Fruit fly (Drosophila melanogaster) whole organism, embryonic: ENCODE data around the gene Sc2.
A peak's percentile ranks its signal among the peaks of the same experiment; 100 is the strongest.

Experiments
- Ada2b ChIP-seq: fragments of 200-800 bp; sonication (Bioruptor generic); IDR thresholded peaks from 2 replicates; pipeline ENCODE4 v1.3.6; 2022; ENCODE audit warnings: missing biosample characterization, missing genetic modification characterization
- Bteb2 ChIP-seq: fragments of 200-800 bp; sonication (Bioruptor generic); optimal IDR thresholded peaks from 2 replicates; lab custom pipeline; 2016; ENCODE audit warnings: missing biosample characterization, missing genetic modification characterization
- CG1024 ChIP-seq: fragments of 200-800 bp; sonication (Bioruptor generic); IDR thresholded peaks from 2 replicates; pipeline ENCODE4 v1.3.6; 2022; ENCODE audit warnings: missing biosample characterization, missing genetic modification characterization
- CG10267 ChIP-seq: fragments of 200-800 bp; sonication (Bioruptor generic); optimal IDR thresholded peaks from 2 replicates; lab custom pipeline; 2018; ENCODE audit warnings: missing biosample characterization, mild to moderate bottlenecking, missing genetic modification characterization, moderate library complexity
- CG10462 ChIP-seq: fragments of 200-800 bp; sonication (Bioruptor generic); optimal IDR thresholded peaks from 2 replicates; lab custom pipeline; 2016; ENCODE audit warnings: missing biosample characterization, missing genetic modification characterization
- CG11696 ChIP-seq: fragments of 200-800 bp; sonication (Bioruptor generic); IDR thresholded peaks from 2 replicates; pipeline ENCODE4 v1.3.6; 2022; ENCODE audit warnings: missing biosample characterization, missing genetic modification characterization
- CG17186 ChIP-seq: fragments of 200-800 bp; sonication (Bioruptor generic); optimal IDR thresholded peaks from 3 replicates; lab custom pipeline; 2017; ENCODE audit warnings: missing biosample characterization, missing genetic modification reagents, missing genetic modification characterization
- CG17912 ChIP-seq: fragments of 200-800 bp; sonication (Bioruptor generic); optimal IDR thresholded peaks from 2 replicates; lab custom pipeline; 2018; ENCODE audit warnings: missing biosample characterization, mild to moderate bottlenecking, missing genetic modification characterization
- CG18619 ChIP-seq: fragments of 200-800 bp; sonication (Bioruptor generic); optimal IDR thresholded peaks from 3 replicates; lab custom pipeline; 2017; ENCODE audit warnings: missing biosample characterization, mild to moderate bottlenecking, missing genetic modification characterization
- CG31365 ChIP-seq: fragments of 200-800 bp; sonication (Bioruptor generic); optimal IDR thresholded peaks from 2 replicates; lab custom pipeline; 2018; ENCODE audit warnings: missing biosample characterization, mild to moderate bottlenecking, missing genetic modification characterization
- CG3407 ChIP-seq: fragments of 200-800 bp; sonication (Bioruptor generic); optimal IDR thresholded peaks from 2 replicates; lab custom pipeline; 2018; ENCODE audit warnings: missing biosample characterization, mild to moderate bottlenecking, missing genetic modification characterization
- CG34376 ChIP-seq: fragments of 200-800 bp; sonication (Bioruptor generic); optimal IDR thresholded peaks from 2 replicates; lab custom pipeline; 2018; ENCODE audit warnings: missing biosample characterization, mild to moderate bottlenecking, missing genetic modification characterization
- CG4360 ChIP-seq: fragments of 200-800 bp; sonication (Bioruptor generic); IDR thresholded peaks from 2 replicates; pipeline ENCODE4 v1.3.6; 2022; ENCODE audit warnings: missing biosample characterization, missing genetic modification characterization
- CG6791 ChIP-seq: fragments of 200-800 bp; sonication (Bioruptor generic); IDR thresholded peaks from 3 replicates; pipeline ENCODE4 v1.3.6; 2022; ENCODE audit warnings: missing biosample characterization, missing genetic modification characterization; ENCODE audit not compliant: partially characterized antibody
- CG7271 ChIP-seq: fragments of 200-800 bp; sonication (Bioruptor generic); optimal IDR thresholded peaks from 2 replicates; lab custom pipeline; 2018; ENCODE audit warnings: missing biosample characterization, mild to moderate bottlenecking, missing genetic modification characterization, moderate library complexity
- CG7963 ChIP-seq: fragments of 200-800 bp; sonication (Bioruptor generic); IDR thresholded peaks from 3 replicates; pipeline ENCODE4 v1.3.6; 2022; ENCODE audit warnings: missing biosample characterization, missing genetic modification characterization; ENCODE audit not compliant: partially characterized antibody
- CG8359 ChIP-seq: fragments of 200-800 bp; sonication (Bioruptor generic); optimal IDR thresholded peaks from 2 replicates; lab custom pipeline; 2017; ENCODE audit warnings: missing biosample characterization, mild to moderate bottlenecking, missing genetic modification characterization, borderline replicate concordance
- CG9797 ChIP-seq: fragments of 200-800 bp; sonication (Bioruptor generic); optimal IDR thresholded peaks from 3 replicates; lab custom pipeline; 2018; ENCODE audit warnings: missing biosample characterization, mild to moderate bottlenecking, missing genetic modification characterization
- Dp ChIP-seq: fragments of 200-800 bp; sonication (Bioruptor generic); optimal IDR thresholded peaks from 2 replicates; lab custom pipeline; 2018; ENCODE audit warnings: missing biosample characterization, mild to moderate bottlenecking, missing genetic modification characterization, moderate library complexity
- Dref ChIP-seq: fragments of 200-800 bp; sonication (Bioruptor generic); IDR thresholded peaks from 2 replicates; pipeline ENCODE4 v1.3.6; 2022; ENCODE audit warnings: missing biosample characterization, missing genetic modification characterization
- E2f1 ChIP-seq: fragments of 200-800 bp; sonication (Bioruptor generic); IDR thresholded peaks from 2 replicates; pipeline ENCODE4 v1.3.6; 2022; ENCODE audit warnings: missing biosample characterization, missing genetic modification characterization
- Fer1 ChIP-seq: fragments of 200-800 bp; sonication (Bioruptor generic); optimal IDR thresholded peaks from 2 replicates; lab custom pipeline; 2017; ENCODE audit warnings: missing biosample characterization, mild to moderate bottlenecking, missing genetic modification characterization
- HHEX ChIP-seq: fragments of 200-800 bp; sonication (Bioruptor generic); optimal IDR thresholded peaks from 3 replicates; lab custom pipeline; 2017; ENCODE audit warnings: missing biosample characterization, mild to moderate bottlenecking, missing genetic modification characterization, missing genetic modification reagents
- Hr3 ChIP-seq: fragments of 200-800 bp; sonication (Bioruptor generic); optimal IDR thresholded peaks from 3 replicates; lab custom pipeline; 2016; ENCODE audit warnings: missing biosample characterization, missing genetic modification characterization
- Jarid2 ChIP-seq: fragments of 200-800 bp; sonication (Bioruptor generic); optimal IDR thresholded peaks from 3 replicates; lab custom pipeline; 2017; ENCODE audit warnings: mild to moderate bottlenecking, missing biosample characterization, missing genetic modification reagents, missing genetic modification characterization
- Max ChIP-seq: fragments of 200-800 bp; sonication (Bioruptor generic); optimal IDR thresholded peaks from 2 replicates; lab custom pipeline; 2016; ENCODE audit warnings: missing biosample characterization, mild to moderate bottlenecking, missing genetic modification characterization
- Myb ChIP-seq: fragments of 200-800 bp; sonication (Bioruptor generic); optimal IDR thresholded peaks from 2 replicates; lab custom pipeline; 2016; ENCODE audit warnings: missing biosample characterization, missing genetic modification characterization
- Rfx ChIP-seq: fragments of 200-800 bp; sonication (Bioruptor generic); IDR thresholded peaks from 2 replicates; pipeline ENCODE4 v1.3.6; 2022; ENCODE audit warnings: missing biosample characterization, missing genetic modification characterization
- al ChIP-seq: fragments of 200-800 bp; sonication (Bioruptor generic); IDR thresholded peaks from 2 replicates; pipeline ENCODE4 v1.3.6; 2022; ENCODE audit warnings: missing biosample characterization, missing genetic modification characterization
- ase ChIP-seq: fragments of 200-800 bp; sonication (Bioruptor generic); IDR thresholded peaks from 3 replicates; pipeline ENCODE4 v1.3.6; 2022; ENCODE audit warnings: missing biosample characterization, missing genetic modification characterization
- az2 ChIP-seq: fragments of 200-800 bp; sonication (Bioruptor generic); optimal IDR thresholded peaks from 3 replicates; lab custom pipeline; 2016; ENCODE audit warnings: missing biosample characterization, missing genetic modification characterization
- bab2 ChIP-seq: fragments of 200-800 bp; sonication (Bioruptor generic); optimal IDR thresholded peaks from 2 replicates; lab custom pipeline; 2016; ENCODE audit warnings: missing biosample characterization, missing genetic modification characterization
- corto ChIP-seq: fragments of 200-800 bp; sonication (Bioruptor generic); optimal IDR thresholded peaks from 2 replicates; lab custom pipeline; 2016; ENCODE audit warnings: missing biosample characterization, mild to moderate bottlenecking, missing genetic modification characterization, moderate library complexity
- danr ChIP-seq: fragments of 200-800 bp; sonication (Bioruptor generic); IDR thresholded peaks from 2 replicates; pipeline ENCODE4 v1.3.6; 2022; ENCODE audit warnings: missing biosample characterization, missing genetic modification characterization
- dpn ChIP-seq, 2 experiments: fragments of 200-800 bp; sonication (Bioruptor generic); optimal IDR thresholded peaks; 3 replicates each; lab custom pipeline; 2016; ENCODE audit warnings: missing biosample characterization in 2 of 2, missing genetic modification characterization in 2 of 2
- dysf ChIP-seq: fragments of 200-800 bp; sonication (Bioruptor generic); IDR thresholded peaks from 3 replicates; pipeline ENCODE4 v1.3.6; 2022; ENCODE audit warnings: missing biosample characterization, missing genetic modification characterization
- fd3F ChIP-seq: fragments of 200-800 bp; sonication (Bioruptor generic); optimal IDR thresholded peaks from 2 replicates; lab custom pipeline; 2018; ENCODE audit warnings: missing biosample characterization, mild to moderate bottlenecking, missing genetic modification characterization, moderate library complexity
- hth ChIP-seq: fragments of >200 bp; optimal IDR thresholded peaks from 2 replicates; lab custom pipeline; 2017; ENCODE audit warnings: inconsistent platforms
- mam ChIP-seq: fragments of 200-800 bp; sonication (Bioruptor generic); optimal IDR thresholded peaks from 3 replicates; lab custom pipeline; 2016; ENCODE audit warnings: missing biosample characterization, missing genetic modification characterization
- nmo ChIP-seq: fragments of 200-800 bp; sonication (Bioruptor generic); optimal IDR thresholded peaks from 2 replicates; lab custom pipeline; 2018; ENCODE audit warnings: missing biosample characterization, mild to moderate bottlenecking, missing genetic modification characterization, moderate library complexity
- pan ChIP-seq, 4 experiments: fragments of >200 bp in 3 of 4; fragments of 200-800 bp in 1 of 4; sonication (Bioruptor generic) in 1 of 4; optimal IDR thresholded peaks in 3 of 4; IDR thresholded peaks in 1 of 4; 2 replicates each; pipeline versions ENCODE4 v1.3.6 to Lab custom; 2017 to 2022; ENCODE audit warnings: missing biosample characterization in 2 of 4, missing genetic modification characterization in 2 of 4, mixed read lengths in 1 of 4
- pho ChIP-seq: fragments of 200-800 bp; sonication (Bioruptor generic); optimal IDR thresholded peaks from 2 replicates; lab custom pipeline; 2016; ENCODE audit warnings: missing biosample characterization, missing genetic modification characterization
- pzg ChIP-seq: fragments of 200-800 bp; sonication (Bioruptor generic); optimal IDR thresholded peaks from 3 replicates; lab custom pipeline; 2018; ENCODE audit warnings: missing biosample characterization, mild to moderate bottlenecking, missing genetic modification characterization, moderate library complexity
- repo ChIP-seq: fragments of 200-800 bp; sonication (Bioruptor generic); optimal IDR thresholded peaks from 2 replicates; lab custom pipeline; 2016; ENCODE audit warnings: missing biosample characterization, missing genetic modification characterization
- slbo ChIP-seq: fragments of 200-800 bp; sonication (Bioruptor generic); IDR thresholded peaks from 2 replicates; pipeline ENCODE4 v1.3.6; 2022; ENCODE audit warnings: missing biosample characterization, missing genetic modification characterization
- sr ChIP-seq: fragments of 200-800 bp; sonication (Bioruptor generic); IDR thresholded peaks from 3 replicates; pipeline ENCODE4 v1.3.6; 2022; ENCODE audit warnings: missing biosample characterization, missing genetic modification characterization
- tin ChIP-seq: fragments of 200-800 bp; sonication (Bioruptor generic); optimal IDR thresholded peaks from 3 replicates; lab custom pipeline; 2016; ENCODE audit warnings: missing biosample characterization, missing genetic modification characterization
- trem ChIP-seq: fragments of 200-800 bp; optimal IDR thresholded peaks from 3 replicates; lab custom pipeline; 2019; ENCODE audit warnings: missing biosample characterization, mild to moderate bottlenecking, missing genetic modification characterization, moderate library complexity
- vvl ChIP-seq: fragments of 200-800 bp; sonication (Bioruptor generic); IDR thresholded peaks from 2 replicates; pipeline ENCODE4 v1.3.6; 2022; ENCODE audit warnings: missing biosample characterization, missing genetic modification characterization
- zfh1 ChIP-seq: fragments of 200-800 bp; sonication (Bioruptor generic); IDR thresholded peaks from 3 replicates; pipeline ENCODE4 v1.3.6; 2022; ENCODE audit warnings: missing biosample characterization, missing genetic modification characterization

Gene Sc2

dm6 chr3L:3935567-3936207 lies 32.4 kb downstream of the Sc2 start, which contains the start of gene Eip63F-1 (continued):
- TF ChIP-seq Ada2b (GFP tag; lab: Robert Waterston, UW) (peak; percentile 35; the same call in 1 of the 2 replicates), tin (GFP tag; lab: Kevin White, UChicago) (peak; percentile 55), dysf (GFP tag; lab: Robert Waterston, UW) (peak; percentile 71), Max (GFP tag; lab: Kevin White, UChicago) (peak; percentile 11), CG31365 (tag; lab: Kevin White, UChicago) (no peak), CG7963 (GFP tag; lab: Robert Waterston, UW) (no peak), nmo (GFP tag; lab: Kevin White, UChicago) (peak; percentile 80), danr (GFP tag; lab: Robert Waterston, UW) (peak; percentile 41; the same call in 1 of the 2 replicates), vvl (GFP tag; lab: Robert Waterston, UW) (peak; percentile 52), pzg (GFP tag; lab: Kevin White, UChicago) (no peak), bab2 (GFP tag; lab: Kevin White, UChicago) (no peak), CG17912 (GFP tag; lab: Kevin White, UChicago) (no peak), Dref (GFP tag; lab: Robert Waterston, UW) (no peak), hth (lab: Kevin White, UChicago) (no peak), Hr3 (GFP tag; lab: Kevin White, UChicago) (peak; percentile 53), repo (GFP tag; lab: Kevin White, UChicago) (no peak), pan (optimal IDR thresholded peaks at IDR 0.05; lab: Kevin White, UChicago) (no peak), pan (GFP tag; optimal IDR thresholded peaks at IDR 0.05 in 1 of 2, IDR thresholded peaks at IDR 0.05 in 1 of 2) (peak in 1 of 2 experiments; percentile 60), Jarid2 (peak; percentile 60), CG11696 (GFP tag; lab: Robert Waterston, UW) (peak; percentile 38; the same call in 1 of the 2 replicates), al (GFP tag; lab: Robert Waterston, UW) (peak; percentile 54; the same call in 1 of the 2 replicates), zfh1 (GFP tag; lab: Robert Waterston, UW) (no peak), CG9797 (GFP tag; lab: Kevin White, UChicago) (no peak), slbo (GFP tag; lab: Robert Waterston, UW) (peak; percentile 71), Bteb2 (GFP tag; lab: Kevin White, UChicago) (peak; percentile 31), CG10267 (peak; percentile 54), CG1024 (GFP tag; lab: Robert Waterston, UW) (peak; percentile 30; the same call in 1 of the 2 replicates), E2f1 (GFP tag; lab: Robert Waterston, UW) (no peak), CG10462 (no peak), az2 (GFP tag; lab: Kevin White, UChicago) (peak; percentile 45), corto (GFP tag; lab: Kevin White, UChicago) (no peak), mam (GFP tag; lab: Kevin White, UChicago) (no peak), CG18619 (GFP tag; lab: Kevin White, UChicago) (peak; percentile 62), dpn (GFP tag; optimal IDR thresholded peaks at IDR 0.05; lab: Kevin White, UChicago) (peak in 1 of 2 experiments; percentile 62), HHEX (GFP tag; lab: Kevin White, UChicago) (peak; percentile 74), CG34376 (GFP tag; lab: Kevin White, UChicago) (peak; percentile 22), CG8359 (GFP tag; lab: Kevin White, UChicago) (no peak), Fer1 (GFP tag; lab: Kevin White, UChicago) (peak; percentile 68), trem (tag; lab: Kevin White, UChicago) (peak; percentile 28), CG7271 (tag; lab: Kevin White, UChicago) (no peak), CG3407 (GFP tag; lab: Kevin White, UChicago) (peak; percentile 13), CG6791 (GFP tag; lab: Robert Waterston, UW) (no peak), Rfx (peak; percentile 68), fd3F (GFP tag; lab: Kevin White, UChicago) (peak; percentile 56), CG4360 (GFP tag; lab: Robert Waterston, UW) (no peak), pho (GFP tag; lab: Kevin White, UChicago) (no peak), ase (0 out of 3 replicates have a peak, but pooled peaks have one; percentile 13), sr (peak; percentile 76), CG17186 (no peak), Myb (no peak), Dp (GFP tag; lab: Kevin White, UChicago) (no peak)
